Worm (Caenorhabditis elegans): Measurements from ENCODE around the gene nhr-197.

nhr-197 gene

DNA sequence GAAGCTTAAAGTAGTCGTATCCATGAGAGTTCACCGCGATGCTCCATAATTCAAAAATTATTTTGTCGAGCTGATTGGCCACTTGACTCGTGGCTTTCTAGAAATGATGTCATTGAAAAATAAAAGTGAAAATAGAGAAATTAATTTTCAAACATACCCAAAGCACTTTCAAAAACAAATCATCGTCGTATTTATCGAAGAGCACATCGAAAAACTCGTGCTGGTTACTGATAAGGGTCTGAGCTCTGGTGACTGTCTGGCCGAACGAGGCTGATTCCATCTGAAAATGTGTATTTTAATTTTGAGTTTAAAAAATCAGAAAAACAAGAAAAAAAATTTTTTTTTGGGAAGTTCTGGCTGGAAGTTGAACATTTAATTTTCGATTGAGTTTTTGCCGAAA, 24.6 kb downstream of the nhr-197 start:
- TF ChIP-seq W03F9.2 (tag; optimal IDR thresholded peaks at IDR 0.05) = no peak
- TF ChIP-seq dao-5 (tag; optimal IDR thresholded peaks at IDR 0.05) = no peak
- no peak for TF ChIP-seq him-1 (tag; optimal IDR thresholded peaks at IDR 0.05)

DNA sequence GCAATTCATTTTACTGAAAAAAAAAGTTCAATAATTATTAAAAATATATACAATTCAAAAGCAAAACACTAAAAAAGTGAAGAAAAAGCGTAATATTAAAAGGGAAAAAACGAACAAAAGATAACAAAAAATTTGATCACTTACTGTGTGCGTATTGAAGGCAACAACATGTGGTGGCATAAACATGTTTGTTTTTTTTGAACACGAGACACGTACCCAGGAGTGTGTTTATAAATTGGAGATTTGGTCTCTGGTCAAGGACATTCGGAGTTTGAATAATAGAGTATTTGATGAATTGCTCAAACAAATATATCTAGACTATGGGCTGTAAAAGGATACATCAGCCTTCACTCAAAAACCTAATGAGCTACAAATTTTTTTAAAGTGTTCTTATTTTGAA, 27.9 kb downstream of the nhr-197 start:
- TF ChIP-seq W03F9.2 (tag; optimal IDR thresholded peaks at IDR 0.05) = no peak

DNA sequence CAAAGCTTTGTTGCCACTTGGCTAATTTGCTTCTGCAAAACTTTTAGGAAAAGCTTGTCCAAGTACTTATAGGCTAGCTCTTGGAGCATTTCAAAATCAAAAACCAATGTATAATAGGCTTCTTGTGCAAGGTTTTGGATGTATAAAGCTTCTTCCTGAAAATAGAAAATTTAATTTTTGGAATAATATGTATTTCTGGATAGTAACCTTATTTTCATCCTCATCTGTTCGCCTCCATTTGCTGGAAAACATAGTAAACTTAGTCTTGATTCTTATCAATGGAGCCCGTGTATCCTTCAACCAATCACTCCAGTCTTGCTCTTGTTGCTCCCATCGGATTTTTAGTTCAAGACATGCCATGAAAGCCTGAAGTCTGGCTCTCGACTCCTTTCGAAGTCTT, 28.9 kb downstream of the nhr-197 start, which contains the start of gene Y6E2A.4:
Gene Y6E2A.4 (minus strand): TSS at position 101 of the 400 bp plus-strand sequence.
- TF ChIP-seq W03F9.2 (tag; optimal IDR thresholded peaks at IDR 0.05) (no peak), him-1 (tag; optimal IDR thresholded peaks at IDR 0.05) (no peak)

DNA sequence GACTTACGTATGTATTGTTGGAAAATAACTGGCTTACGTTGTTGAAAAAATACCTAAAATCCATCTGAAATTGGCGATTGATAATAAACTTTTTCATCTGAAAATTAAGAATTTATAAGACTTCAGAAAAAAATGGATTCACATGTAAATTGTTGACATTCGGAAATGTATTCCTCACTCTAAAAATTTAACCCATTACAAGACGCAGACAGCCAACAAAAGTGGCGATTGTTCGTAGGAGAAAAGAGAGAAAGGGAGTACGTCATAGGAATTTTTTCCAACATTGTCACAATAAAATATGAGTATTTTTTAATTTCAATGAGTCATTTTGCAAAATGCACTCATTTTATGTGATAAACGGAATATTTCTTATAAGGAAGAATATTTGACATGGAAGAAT, 30.8 kb downstream of the nhr-197 start, which contains the start of gene Y6E2A.5:
Gene Y6E2A.5 (minus strand): TSS at position 101 of the 400 bp plus-strand sequence.
- TF ChIP-seq dao-5 (tag; optimal IDR thresholded peaks at IDR 0.05) (no peak), him-1 (tag; optimal IDR thresholded peaks at IDR 0.05) (no peak), W03F9.2 (tag; optimal IDR thresholded peaks at IDR 0.05) (no peak)

DNA sequence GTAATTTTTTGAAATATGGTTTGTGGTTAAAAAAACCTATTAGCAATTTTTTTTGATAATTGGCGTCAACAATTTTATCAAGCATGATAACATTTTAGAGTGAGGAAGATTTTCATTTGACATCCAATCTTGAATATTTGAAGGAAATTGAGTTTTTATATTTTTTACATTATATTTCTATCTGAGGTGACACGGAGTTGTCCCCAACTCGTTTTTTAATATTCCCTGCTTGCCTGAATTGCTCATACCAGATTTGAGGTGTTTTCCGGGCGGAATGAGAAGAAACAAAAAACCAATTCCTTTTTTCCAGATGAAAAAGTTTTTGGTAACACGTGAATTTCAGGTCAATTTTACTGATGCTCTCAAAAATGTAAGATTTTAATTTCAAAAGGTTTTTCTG, 31.8 kb downstream of the nhr-197 start, which contains the start of gene Y6E2A.7:
Gene Y6E2A.7 (plus strand): TSS at position 301 of the 400 bp plus-strand sequence.
- TF ChIP-seq W03F9.2 (tag; optimal IDR thresholded peaks at IDR 0.05) (no peak), dao-5 (tag; optimal IDR thresholded peaks at IDR 0.05) (no peak), him-1 (tag; optimal IDR thresholded peaks at IDR 0.05) (no peak)

DNA sequence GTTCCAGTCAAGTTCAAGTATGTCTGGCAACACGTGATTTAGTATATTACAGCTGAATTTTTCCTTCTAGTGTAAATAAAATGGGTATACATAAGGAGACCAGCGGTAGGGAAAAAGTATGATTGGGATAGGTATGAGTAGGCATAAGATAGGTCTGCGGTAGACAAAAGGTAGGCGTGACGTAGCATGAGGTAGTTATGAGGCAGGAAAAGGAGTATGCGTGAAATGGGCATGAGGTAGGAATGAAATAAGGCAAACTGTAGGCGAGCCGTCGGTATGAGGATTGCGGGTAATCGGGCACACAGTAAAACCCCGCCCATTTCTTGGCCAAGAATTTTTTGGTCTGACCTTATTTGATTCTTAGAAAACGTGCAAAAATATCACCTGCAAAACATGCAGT, 33.7 kb downstream of the nhr-197 start:
- TF ChIP-seq dao-5 (tag; optimal IDR thresholded peaks at IDR 0.05) (no peak), W03F9.2 (tag; optimal IDR thresholded peaks at IDR 0.05) (no peak), him-1 (tag; optimal IDR thresholded peaks at IDR 0.05) (no peak)

DNA sequence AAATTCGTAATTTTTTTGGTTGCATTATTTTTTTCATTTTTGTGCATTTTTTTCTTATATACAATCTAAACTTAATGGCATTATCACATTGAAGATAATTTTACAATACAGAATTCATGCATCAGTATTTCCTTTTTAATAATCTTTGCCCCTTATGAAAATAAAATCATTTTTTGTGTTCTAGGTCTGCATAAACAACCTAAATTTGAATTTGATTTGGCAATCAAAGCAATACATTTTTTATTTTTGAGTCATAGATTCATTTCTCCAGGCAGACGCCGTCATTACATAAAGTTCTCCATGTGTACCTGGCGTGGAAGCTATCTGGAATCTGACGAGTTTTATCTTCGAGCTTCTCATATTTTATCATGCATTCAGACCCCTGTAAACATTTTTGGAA, 34.1 kb downstream of the nhr-197 start, which contains the start of gene srh-140:
Gene srh-140 (plus strand): TSS at position 301 of the 400 bp plus-strand sequence.
- TF ChIP-seq him-1 (tag; optimal IDR thresholded peaks at IDR 0.05) (no peak), W03F9.2 (tag; optimal IDR thresholded peaks at IDR 0.05) (no peak), dao-5 (tag; optimal IDR thresholded peaks at IDR 0.05) (no peak)

DNA sequence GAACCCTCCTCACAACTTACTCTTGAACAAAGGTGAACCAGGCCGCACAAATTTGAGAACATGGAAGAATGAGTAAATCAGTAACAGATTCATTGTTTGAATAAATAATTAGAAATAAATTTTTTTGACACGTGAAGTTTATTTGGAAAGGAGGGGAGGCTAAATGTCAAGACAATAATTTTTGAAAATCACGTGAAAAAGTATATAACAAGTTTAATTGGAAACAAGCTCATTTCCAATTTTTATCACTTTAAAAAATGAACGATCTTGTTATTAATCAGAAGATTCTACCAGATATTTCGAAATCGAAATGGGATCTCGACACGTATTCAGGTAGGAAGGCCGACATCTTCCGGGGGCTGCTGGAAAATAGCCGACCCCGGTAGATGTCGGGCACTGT, 38.9 kb downstream of the nhr-197 start, which contains the start of the genes irld-57 and sfxn-1.3:
Gene irld-57 (minus strand): TSS at position 101 of the 400 bp plus-strand sequence.
Gene sfxn-1.3 (plus strand): TSS at position 232 of the 400 bp plus-strand sequence.
- TF ChIP-seq dao-5 (tag; optimal IDR thresholded peaks at IDR 0.05) = no peak
- TF ChIP-seq W03F9.2 (tag; optimal IDR thresholded peaks at IDR 0.05) = no peak
- no peak for TF ChIP-seq him-1 (tag; optimal IDR thresholded peaks at IDR 0.05)

DNA sequence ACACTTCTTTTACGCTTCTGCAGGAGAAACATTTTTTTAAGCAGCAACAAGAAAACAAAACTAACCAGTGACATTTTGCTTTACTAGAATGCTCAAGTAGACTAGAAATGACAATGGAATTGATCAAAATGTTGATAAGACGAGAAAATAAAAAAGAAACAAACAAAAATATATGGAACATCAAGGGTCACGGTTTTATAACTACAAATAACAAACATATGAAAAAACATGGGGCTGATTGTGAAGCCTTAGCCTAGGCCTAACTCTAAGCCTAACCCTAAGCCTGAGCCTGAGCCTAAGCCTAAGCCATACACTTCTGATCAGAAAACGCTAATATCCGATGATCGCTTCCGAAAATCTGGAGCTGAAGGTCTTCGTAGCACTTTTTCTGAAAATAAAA, 42.7 kb downstream of the nhr-197 start, which contains the start of gene Y6E2A.10:
Gene Y6E2A.10 (minus strand): TSS at position 101 of the 400 bp plus-strand sequence.
- TF ChIP-seq W03F9.2 (tag; optimal IDR thresholded peaks at IDR 0.05) = no peak
- no peak for TF ChIP-seq him-1 (tag; optimal IDR thresholded peaks at IDR 0.05)
- TF ChIP-seq dao-5 (tag; optimal IDR thresholded peaks at IDR 0.05) = no peak

DNA sequence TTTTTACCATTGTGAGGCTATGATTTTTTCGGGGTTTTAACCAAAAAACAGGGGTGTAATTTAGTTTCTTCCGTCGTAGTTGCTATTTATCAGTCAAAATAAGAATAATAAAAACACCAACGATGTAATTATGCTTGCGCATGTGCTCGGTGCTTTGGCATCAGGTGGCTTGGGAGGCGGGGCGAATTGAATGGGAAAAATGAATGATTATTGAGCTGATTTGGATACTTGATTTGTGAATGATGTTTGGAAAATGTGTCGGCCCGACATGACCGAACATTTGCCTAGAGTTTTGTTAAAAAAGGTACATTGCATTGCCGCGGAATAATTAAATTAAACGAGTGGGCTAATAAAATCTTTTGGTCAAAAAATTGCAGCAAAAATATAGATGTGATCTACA, 44.4 kb downstream of the nhr-197 start, which contains the start of gene str-38:
Gene str-38 (minus strand): TSS at position 101 of the 400 bp plus-strand sequence.
- no peak for TF ChIP-seq him-1 (tag; optimal IDR thresholded peaks at IDR 0.05)
- TF ChIP-seq dao-5 (tag; optimal IDR thresholded peaks at IDR 0.05) = no peak
- no peak for TF ChIP-seq W03F9.2 (tag; optimal IDR thresholded peaks at IDR 0.05)

DNA sequence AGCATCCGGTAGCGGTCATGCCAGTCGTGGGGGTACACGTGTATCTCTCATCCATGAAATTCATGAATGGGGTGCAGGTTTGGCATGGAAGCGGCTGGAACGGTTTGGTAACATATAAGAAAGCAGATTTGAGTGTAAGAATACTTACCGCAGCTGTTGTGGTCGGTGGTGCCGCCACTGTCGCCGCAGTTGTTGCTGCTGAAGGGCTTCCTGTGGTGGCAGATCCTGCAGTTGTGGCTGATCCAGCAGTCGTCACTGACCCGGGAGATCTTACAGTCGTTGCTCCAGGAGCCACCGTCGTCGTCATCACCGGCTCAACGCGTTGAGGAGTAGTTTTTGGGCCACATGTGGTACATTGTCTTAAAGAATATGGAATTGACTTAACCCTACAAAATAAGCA, 45.3 kb downstream of the nhr-197 start:
- TF ChIP-seq W03F9.2 (tag; optimal IDR thresholded peaks at IDR 0.05) = no peak
- no peak for TF ChIP-seq him-1 (tag; optimal IDR thresholded peaks at IDR 0.05)
- no peak for TF ChIP-seq dao-5 (tag; optimal IDR thresholded peaks at IDR 0.05)

DNA sequence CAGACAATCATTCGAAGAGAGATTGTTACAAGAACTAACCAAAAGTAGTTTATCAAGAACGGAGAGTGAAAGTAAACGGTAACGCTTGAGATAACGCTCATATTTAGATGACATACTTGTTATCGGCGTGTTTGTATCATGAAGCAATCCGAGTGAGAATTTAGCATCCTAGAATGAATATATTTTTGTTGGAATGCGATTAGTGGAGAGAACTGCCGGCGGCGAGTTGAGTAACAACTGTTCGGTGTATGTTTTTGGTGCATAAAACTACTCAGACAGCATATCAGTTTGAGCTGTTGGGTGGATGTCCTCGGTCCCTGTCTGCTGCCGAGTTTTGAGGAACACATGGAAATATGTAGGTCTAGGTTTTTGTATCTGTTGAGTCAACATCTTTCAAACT, 45.8 kb downstream of the nhr-197 start, which contains the start of gene T23D5.3:
Gene T23D5.3 (minus strand): TSS at position 101 of the 400 bp plus-strand sequence.
- TF ChIP-seq dao-5 (tag; optimal IDR thresholded peaks at IDR 0.05) = no peak
- TF ChIP-seq W03F9.2 (tag; optimal IDR thresholded peaks at IDR 0.05) = no peak
- TF ChIP-seq him-1 (tag; optimal IDR thresholded peaks at IDR 0.05) = no peak

DNA sequence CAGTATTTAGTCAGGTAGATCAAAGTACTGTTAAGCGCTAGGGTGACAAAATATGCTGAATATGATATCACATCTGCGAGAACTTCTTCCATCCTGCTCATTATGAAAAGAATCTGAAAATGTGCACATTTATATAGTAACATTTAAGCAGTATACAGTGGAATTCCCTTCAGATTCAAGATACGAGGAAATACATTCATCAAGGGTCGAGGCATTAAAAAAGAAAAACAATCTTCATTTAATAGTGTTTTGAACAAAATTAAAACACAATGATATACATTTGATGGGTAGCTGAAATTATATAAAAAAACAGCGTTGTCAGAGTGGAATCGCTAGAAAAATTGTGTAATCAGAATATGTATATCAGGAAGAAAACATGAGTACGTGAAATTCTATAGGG, 48.0 kb downstream of the nhr-197 start, which contains the start of gene str-27:
Gene str-27 (minus strand): TSS at position 101 of the 400 bp plus-strand sequence.
- TF ChIP-seq dao-5 (tag; optimal IDR thresholded peaks at IDR 0.05) = no peak
- TF ChIP-seq W03F9.2 (tag; optimal IDR thresholded peaks at IDR 0.05) = no peak
- no peak for TF ChIP-seq him-1 (tag; optimal IDR thresholded peaks at IDR 0.05)

Measured in whole organism, L4/young adult.